Fruit fly (Drosophila melanogaster) whole organism, embryonic: ENCODE results near the gene CG7806.

Experiments used
- Atf-2 ChIP-seq: fragments of 200-800 bp; sonication (Bioruptor generic); optimal IDR thresholded peaks from 2 replicates; lab custom pipeline; 2016; ENCODE audit warnings: missing biosample characterization, missing genetic modification characterization
- Bteb2 ChIP-seq: fragments of 200-800 bp; sonication (Bioruptor generic); optimal IDR thresholded peaks from 2 replicates; lab custom pipeline; 2016; ENCODE audit warnings: missing biosample characterization, missing genetic modification characterization
- CG10321 ChIP-seq: fragments of 200-800 bp; sonication (Bioruptor generic); IDR thresholded peaks from 2 replicates; pipeline ENCODE4 v1.3.6; 2022; ENCODE audit warnings: missing biosample characterization, missing genetic modification characterization
- CG10959 ChIP-seq: fragments of 200-800 bp; sonication (Bioruptor generic); IDR thresholded peaks from 2 replicates; pipeline ENCODE4 v1.3.6; 2022; ENCODE audit warnings: missing biosample characterization, missing genetic modification characterization
- CG12104 ChIP-seq: fragments of 200-800 bp; sonication (Bioruptor generic); optimal IDR thresholded peaks from 3 replicates; lab custom pipeline; 2016; ENCODE audit warnings: missing biosample characterization, missing genetic modification characterization
- CG14050 ChIP-seq: fragments of 200-800 bp; sonication (Bioruptor generic); IDR thresholded peaks from 3 replicates; pipeline ENCODE4 v1.3.6; 2022; ENCODE audit warnings: missing biosample characterization, missing genetic modification characterization
- CG15269 ChIP-seq: fragments of 200-800 bp; sonication (Bioruptor generic); optimal IDR thresholded peaks from 2 replicates; lab custom pipeline; 2018; ENCODE audit warnings: missing biosample characterization, mild to moderate bottlenecking, missing genetic modification characterization, moderate library complexity
- CG15514 ChIP-seq: fragments of 200-800 bp; sonication (Bioruptor generic); optimal IDR thresholded peaks from 3 replicates; lab custom pipeline; 2017; ENCODE audit warnings: missing biosample characterization, missing genetic modification characterization, mild to moderate bottlenecking, moderate library complexity, missing genetic modification reagents
- CG17385 ChIP-seq: fragments of 200-800 bp; sonication (Bioruptor generic); optimal IDR thresholded peaks from 3 replicates; lab custom pipeline; 2018; ENCODE audit warnings: missing biosample characterization, mild to moderate bottlenecking, missing genetic modification characterization
- CG18599 ChIP-seq: fragments of 200-800 bp; sonication (Bioruptor generic); optimal IDR thresholded peaks from 3 replicates; lab custom pipeline; 2017; ENCODE audit warnings: missing biosample characterization, missing genetic modification characterization, mild to moderate bottlenecking, moderate library complexity, missing genetic modification reagents
- CG2202 ChIP-seq: fragments of 200-800 bp; sonication (Bioruptor generic); optimal IDR thresholded peaks from 2 replicates; lab custom pipeline; 2018; ENCODE audit warnings: missing biosample characterization, mild to moderate bottlenecking, missing genetic modification characterization
- CG2875 ChIP-seq: fragments of 200-800 bp; sonication (Bioruptor generic); optimal IDR thresholded peaks from 2 replicates; lab custom pipeline; 2017; ENCODE audit warnings: missing biosample characterization, mild to moderate bottlenecking, missing genetic modification characterization, missing genetic modification reagents
- CG30020 ChIP-seq: fragments of 200-800 bp; optimal IDR thresholded peaks from 2 replicates; lab custom pipeline; 2019; ENCODE audit warnings: missing biosample characterization, mild to moderate bottlenecking, missing genetic modification characterization, moderate library complexity
- CG32532 ChIP-seq: fragments of 200-800 bp; sonication (Bioruptor generic); IDR thresholded peaks from 2 replicates; pipeline ENCODE4 v1.3.6; 2022; ENCODE audit warnings: missing biosample characterization, missing genetic modification characterization
- CG4617 ChIP-seq: fragments of 200-800 bp; sonication (Bioruptor generic); optimal IDR thresholded peaks from 3 replicates; lab custom pipeline; 2016; ENCODE audit warnings: missing biosample characterization, missing genetic modification characterization, borderline replicate concordance
- CG4854 ChIP-seq: fragments of 200-800 bp; sonication (Bioruptor generic); optimal IDR thresholded peaks from 2 replicates; lab custom pipeline; 2016; ENCODE audit warnings: missing biosample characterization, missing genetic modification characterization, inconsistent platforms
- CG6175 ChIP-seq: fragments of 200-800 bp; sonication (Bioruptor generic); IDR thresholded peaks from 3 replicates; pipeline ENCODE4 v1.3.6; 2022; ENCODE audit warnings: missing biosample characterization, missing genetic modification characterization
- CG7987 ChIP-seq: fragments of 200-800 bp; sonication (Bioruptor generic); optimal IDR thresholded peaks from 2 replicates; lab custom pipeline; 2018; ENCODE audit warnings: missing biosample characterization, mild to moderate bottlenecking, missing genetic modification characterization, moderate library complexity
- CG8290 ChIP-seq, 3 experiments: fragments of 200-800 bp; sonication (Bioruptor generic); optimal IDR thresholded peaks; 2 replicates each; lab custom pipeline; 2016 to 2019; ENCODE audit warnings: missing biosample characterization in 3 of 3, missing genetic modification characterization in 3 of 3, mild to moderate bottlenecking in 2 of 3, moderate library complexity in 1 of 3
- CTCF ChIP-seq: fragments of 200-800 bp; sonication (Bioruptor generic); optimal IDR thresholded peaks from 2 replicates; lab custom pipeline; 2017; ENCODE audit warnings: missing biosample characterization, mild to moderate bottlenecking, missing genetic modification characterization, moderate library complexity
- Chrac-16 ChIP-seq: fragments of 200-800 bp; sonication (Bioruptor generic); optimal IDR thresholded peaks from 3 replicates; lab custom pipeline; 2016; ENCODE audit warnings: missing biosample characterization, missing genetic modification characterization
- Doc2 ChIP-seq: fragments of 200-800 bp; sonication (Bioruptor generic); IDR thresholded peaks from 2 replicates; pipeline ENCODE4 v1.3.6; 2022; ENCODE audit warnings: missing biosample characterization, missing genetic modification characterization
- ERR ChIP-seq: fragments of 200-800 bp; sonication (Bioruptor generic); optimal IDR thresholded peaks from 2 replicates; lab custom pipeline; 2016; ENCODE audit warnings: missing biosample characterization, missing genetic modification characterization
- HLH4C ChIP-seq: fragments of 200-800 bp; sonication (Bioruptor generic); IDR thresholded peaks from 3 replicates; pipeline ENCODE4 v1.3.6; 2022; ENCODE audit warnings: missing biosample characterization, missing genetic modification characterization; ENCODE audit not compliant: partially characterized antibody
- Hmr ChIP-seq: fragments of 200-800 bp; sonication (Bioruptor generic); optimal IDR thresholded peaks from 3 replicates; lab custom pipeline; 2017; ENCODE audit warnings: mild to moderate bottlenecking, missing biosample characterization, missing genetic modification reagents, missing genetic modification characterization
- Hsf ChIP-seq: fragments of 200-800 bp; sonication (Bioruptor generic); optimal IDR thresholded peaks from 3 replicates; lab custom pipeline; 2016; ENCODE audit warnings: missing biosample characterization, missing genetic modification characterization
- Lim3 ChIP-seq: fragments of 200-800 bp; sonication (Bioruptor generic); IDR thresholded peaks from 2 replicates; pipeline ENCODE4 v1.3.6; 2022; ENCODE audit warnings: missing biosample characterization, missing genetic modification characterization
- Pdp1 ChIP-seq, 2 experiments: fragments of 200-800 bp; sonication (Bioruptor generic); optimal IDR thresholded peaks; 3 replicates each; lab custom pipeline; 2016; ENCODE audit warnings: missing biosample characterization in 2 of 2, missing genetic modification characterization in 2 of 2, mild to moderate bottlenecking in 1 of 2, moderate library complexity in 1 of 2
- Sox102F ChIP-seq: fragments of 200-800 bp; sonication (Bioruptor generic); optimal IDR thresholded peaks from 2 replicates; lab custom pipeline; 2018; ENCODE audit warnings: missing biosample characterization, mild to moderate bottlenecking, missing genetic modification characterization, moderate library complexity
- Sry-δ ChIP-seq: fragments of 200-800 bp; sonication (Bioruptor generic); optimal IDR thresholded peaks from 2 replicates; lab custom pipeline; 2016; ENCODE audit warnings: missing biosample characterization, missing genetic modification characterization
- Vsx1 ChIP-seq: fragments of 200-800 bp; sonication (Bioruptor generic); optimal IDR thresholded peaks from 2 replicates; lab custom pipeline; 2017; ENCODE audit warnings: missing biosample characterization, mild to moderate bottlenecking, missing genetic modification characterization, missing genetic modification reagents
- ac ChIP-seq: fragments of 200-800 bp; sonication (Bioruptor generic); optimal IDR thresholded peaks from 3 replicates; lab custom pipeline; 2017; ENCODE audit warnings: missing biosample characterization, mild to moderate bottlenecking, missing genetic modification characterization
- br ChIP-seq: fragments of >200 bp; optimal IDR thresholded peaks from 2 replicates; lab custom pipeline; 2017
- crp ChIP-seq, 2 experiments: fragments of 200-800 bp; sonication (Bioruptor generic); optimal IDR thresholded peaks; 2 replicates in 1 of 2; 3 replicates in 1 of 2; lab custom pipeline; 2017; ENCODE audit warnings: missing biosample characterization in 2 of 2, missing genetic modification characterization in 2 of 2, mild to moderate bottlenecking in 1 of 2, moderate library complexity in 1 of 2
- emc ChIP-seq: fragments of 200-800 bp; sonication (Bioruptor generic); optimal IDR thresholded peaks from 2 replicates; lab custom pipeline; 2016; ENCODE audit warnings: missing biosample characterization, missing genetic modification characterization
- esg ChIP-seq: fragments of 200-800 bp; sonication (Bioruptor generic); conservative IDR thresholded peaks from 2 replicates; pipeline ENCODE4 v1.3.6; 2022; ENCODE audit warnings: missing biosample characterization, missing genetic modification characterization
- fd3F ChIP-seq: fragments of 200-800 bp; sonication (Bioruptor generic); optimal IDR thresholded peaks from 2 replicates; lab custom pipeline; 2018; ENCODE audit warnings: missing biosample characterization, mild to moderate bottlenecking, missing genetic modification characterization, moderate library complexity
- fd64A ChIP-seq: fragments of 200-800 bp; sonication (Bioruptor generic); optimal IDR thresholded peaks from 3 replicates; lab custom pipeline; 2018; ENCODE audit warnings: missing biosample characterization, mild to moderate bottlenecking, missing genetic modification characterization
- hth ChIP-seq: fragments of >200 bp; optimal IDR thresholded peaks from 2 replicates; lab custom pipeline; 2017; ENCODE audit warnings: inconsistent platforms
- jumu ChIP-seq: fragments of 200-800 bp; sonication (Bioruptor generic); optimal IDR thresholded peaks from 3 replicates; lab custom pipeline; 2016; ENCODE audit warnings: missing biosample characterization, missing genetic modification characterization
- kay ChIP-seq: fragments of 200-800 bp; sonication (Bioruptor generic); optimal IDR thresholded peaks from 2 replicates; lab custom pipeline; 2016; ENCODE audit warnings: missing biosample characterization, missing genetic modification characterization
- kni ChIP-seq: fragments of 200-800 bp; sonication (Bioruptor generic); optimal IDR thresholded peaks from 3 replicates; lab custom pipeline; 2017; ENCODE audit warnings: mild to moderate bottlenecking, missing biosample characterization, missing genetic modification reagents, missing genetic modification characterization
- mirr ChIP-seq: fragments of 200-800 bp; sonication (Bioruptor generic); optimal IDR thresholded peaks from 3 replicates; lab custom pipeline; 2018; ENCODE audit warnings: missing biosample characterization, mild to moderate bottlenecking, missing genetic modification characterization
- ro ChIP-seq: fragments of 200-800 bp; sonication (Bioruptor generic); IDR thresholded peaks from 2 replicates; pipeline ENCODE4 v1.3.6; 2022; ENCODE audit warnings: missing biosample characterization, missing genetic modification characterization
- so ChIP-seq: fragments of 200-800 bp; sonication (Bioruptor generic); IDR thresholded peaks from 3 replicates; pipeline ENCODE4 v1.3.6; 2022; ENCODE audit warnings: missing biosample characterization, missing genetic modification characterization
- tll ChIP-seq, 2 experiments: fragments of 200-800 bp in 1 of 2; fragments of >200 bp in 1 of 2; sonication (Bioruptor generic) in 1 of 2; optimal IDR thresholded peaks; 2 replicates each; lab custom pipeline; 2017 to 2019; ENCODE audit warnings: missing biosample characterization in 2 of 2, missing genetic modification characterization in 2 of 2, mild to moderate bottlenecking in 1 of 2, moderate library complexity in 1 of 2
- wor ChIP-seq: fragments of 200-800 bp; sonication (Bioruptor generic); IDR thresholded peaks from 2 replicates; pipeline ENCODE4 v1.3.6; 2022; ENCODE audit warnings: missing biosample characterization, missing genetic modification characterization
- zen ChIP-seq: fragments of 200-800 bp; sonication (Bioruptor generic); optimal IDR thresholded peaks from 3 replicates; lab custom pipeline; 2018; ENCODE audit warnings: missing biosample characterization, mild to moderate bottlenecking, missing genetic modification characterization, moderate library complexity

Gene CG7806

DNA sequence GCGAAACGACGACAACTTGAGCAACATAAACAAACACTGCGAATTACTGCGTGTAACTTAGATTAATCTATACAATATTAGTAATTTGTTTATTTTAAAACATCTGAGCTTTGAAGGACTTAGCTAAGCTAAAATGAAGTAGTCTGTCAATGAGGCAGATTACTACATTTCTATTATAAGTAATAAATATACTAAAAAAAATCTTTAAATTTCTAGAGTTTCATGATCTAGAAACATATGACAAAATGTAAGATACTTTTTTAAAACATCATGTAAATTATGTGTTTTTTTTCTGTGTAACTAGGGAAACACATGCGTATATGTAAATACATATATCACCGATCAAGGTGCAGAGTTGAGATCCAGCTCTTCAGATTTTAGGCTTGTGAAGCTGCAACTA lies 45.1 kb upstream of the CG7806 start (continued):
- TF ChIP-seq Hsf (GFP tag; lab: Kevin White, UChicago) (no peak), Bteb2 (GFP tag; lab: Kevin White, UChicago) (no peak)

DNA sequence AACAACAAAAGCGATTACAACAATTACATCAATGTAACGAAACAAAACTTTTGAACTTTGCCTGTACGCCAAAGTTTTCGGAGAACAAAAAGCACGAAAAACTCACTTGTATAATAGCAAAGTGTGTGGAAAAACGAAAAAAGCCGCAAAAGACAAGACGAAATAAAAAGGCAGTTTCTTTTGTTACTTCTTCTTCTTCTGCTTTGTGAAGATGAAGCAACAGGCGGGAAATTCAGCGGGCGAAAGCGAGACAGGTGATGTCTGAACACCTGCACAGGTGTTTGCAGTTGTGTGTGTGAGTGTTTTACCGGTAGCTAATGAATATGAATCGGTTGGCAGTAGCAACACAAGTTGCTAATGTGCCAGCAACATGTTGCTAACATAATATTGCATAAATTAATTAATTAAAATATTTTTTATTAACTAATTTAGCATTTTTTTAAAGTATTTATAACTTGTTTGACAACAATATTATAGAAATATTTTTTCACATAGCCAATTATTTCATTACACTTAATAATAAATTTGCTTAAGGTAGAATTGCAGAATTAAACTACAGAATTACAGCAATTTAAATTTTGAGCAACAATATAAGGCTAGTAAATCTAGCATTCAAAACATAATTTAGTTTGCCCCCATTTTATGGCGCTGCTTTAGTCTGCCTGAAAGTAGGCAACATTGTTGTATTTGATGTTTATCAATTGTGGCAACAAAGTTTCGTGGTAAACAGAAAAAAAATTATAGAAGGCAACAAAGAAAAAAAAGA lies 44.3 kb upstream of the CG7806 start:
- no peak for TF ChIP-seq CG2875 (GFP tag; lab: Kevin White, UChicago)
- no peak for TF ChIP-seq fd3F (GFP tag; lab: Kevin White, UChicago)
- TF ChIP-seq CG15269, result no peak
- no peak for TF ChIP-seq tll (GFP tag; optimal IDR thresholded peaks at IDR 0.05; lab: Kevin White, UChicago)
- no peak for TF ChIP-seq CG15514 (GFP tag; lab: Kevin White, UChicago)
- TF ChIP-seq HLH4C, result no peak
- no peak for TF ChIP-seq CG12104 (GFP tag; lab: Kevin White, UChicago)
- no peak for TF ChIP-seq CG2202 (tag; lab: Kevin White, UChicago)
- TF ChIP-seq CG4617, result no peak
- no peak for TF ChIP-seq CTCF (GFP tag; lab: Kevin White, UChicago)
- TF ChIP-seq Doc2 (GFP tag; lab: Robert Waterston, UW), result no peak
- no peak for TF ChIP-seq wor (GFP tag; lab: Robert Waterston, UW)
- TF ChIP-seq crp (GFP tag; optimal IDR thresholded peaks at IDR 0.05; lab: Kevin White, UChicago), result no peak
- TF ChIP-seq jumu (GFP tag; lab: Kevin White, UChicago), result no peak
- TF ChIP-seq CG10321 (GFP tag; lab: Robert Waterston, UW), result peak; percentile 63
- TF ChIP-seq ro (GFP tag; lab: Robert Waterston, UW), result no peak
- no peak for TF ChIP-seq Bteb2 (GFP tag; lab: Kevin White, UChicago)
- peak in 1 of 2 experiments; percentile 75 for TF ChIP-seq Pdp1 (GFP tag; optimal IDR thresholded peaks at IDR 0.05; lab: Kevin White, UChicago)
- TF ChIP-seq emc (GFP tag; lab: Kevin White, UChicago), result no peak
- TF ChIP-seq Chrac-16 (GFP tag; lab: Kevin White, UChicago), result no peak
- TF ChIP-seq CG8290 (GFP tag; optimal IDR thresholded peaks at IDR 0.05; lab: Kevin White, UChicago), result no peak
- TF ChIP-seq CG8290 (tag; optimal IDR thresholded peaks at IDR 0.05; lab: Kevin White, UChicago), result no peak
- TF ChIP-seq CG30020 (tag; lab: Kevin White, UChicago), result no peak
- TF ChIP-seq Atf-2 (GFP tag; lab: Kevin White, UChicago), result no peak
- TF ChIP-seq ERR (GFP tag; lab: Kevin White, UChicago), result no peak
- TF ChIP-seq Sox102F (GFP tag; lab: Kevin White, UChicago), result no peak
- TF ChIP-seq Vsx1 (GFP tag; lab: Kevin White, UChicago), result peak; percentile 18
- TF ChIP-seq CG14050, result no peak
- no peak for TF ChIP-seq so
- no peak for TF ChIP-seq Lim3 (GFP tag; lab: Robert Waterston, UW)
- TF ChIP-seq Sry-δ (GFP tag; lab: Kevin White, UChicago), result no peak
- no peak for TF ChIP-seq CG4854 (GFP tag; lab: Kevin White, UChicago)
- no peak for TF ChIP-seq Hsf (GFP tag; lab: Kevin White, UChicago)
- TF ChIP-seq ac (GFP tag; lab: Kevin White, UChicago), result peak; percentile 92
- no peak for TF ChIP-seq Hmr (GFP tag; lab: Kevin White, UChicago)
- no peak for TF ChIP-seq CG32532
- TF ChIP-seq CG18599 (GFP tag; lab: Kevin White, UChicago), result no peak
- no peak for TF ChIP-seq CG10959 (GFP tag; lab: Robert Waterston, UW)
- no peak for TF ChIP-seq br (lab: Kevin White, UChicago)
- peak; percentile 21 for TF ChIP-seq zen (tag; lab: Kevin White, UChicago)
- TF ChIP-seq kni, result no peak
- TF ChIP-seq CG7987 (GFP tag; lab: Kevin White, UChicago), result no peak
- no peak for TF ChIP-seq hth (lab: Kevin White, UChicago)
- no peak for TF ChIP-seq CG6175 (GFP tag; lab: Robert Waterston, UW)
- TF ChIP-seq kay (GFP tag; lab: Kevin White, UChicago), result no peak
- no peak for TF ChIP-seq fd64A (GFP tag; lab: Kevin White, UChicago)
- peak; percentile 29; the same call in 1 of the 2 replicates for TF ChIP-seq esg
- peak; percentile 93 for TF ChIP-seq CG17385 (GFP tag; lab: Kevin White, UChicago)
- no peak for TF ChIP-seq mirr (GFP tag; lab: Kevin White, UChicago)
